Worm (Caenorhabditis elegans) whole organism, mixed stage, embryonic: ENCODE data around the gene Y57A10A.14.
"Not testable (repeated sequence)": the region's sequence is repeated elsewhere in the genome, so short reads cannot be mapped to it uniquely, and the experiment has no call there.

Source experiments
- M03D4.4 ChIP-seq: sonication (generic microtip); optimal IDR thresholded peaks from 2 replicates; lab custom pipeline; 2017; ENCODE audit warnings: mild to moderate bottlenecking, missing genetic modification characterization, missing compliant biosample characterization
- ceh-39 ChIP-seq: fragments of 150-350 bp; optimal IDR thresholded peaks from 2 replicates; lab custom pipeline; 2014; ENCODE audit warnings: missing biosample characterization, missing genetic modification characterization
- ceh-43 ChIP-seq: fragments of 200-800 bp; sonication (Bioruptor generic); optimal IDR thresholded peaks from 2 replicates; lab custom pipeline; 2018; ENCODE audit warnings: mild to moderate bottlenecking, missing genetic modification characterization, moderate library complexity, missing compliant biosample characterization
- ceh-83 ChIP-seq: fragments of 200-800 bp; sonication (Bioruptor generic); optimal IDR thresholded peaks from 2 replicates; lab custom pipeline; 2018; ENCODE audit warnings: mild to moderate bottlenecking, missing genetic modification characterization, missing compliant biosample characterization
- ces-1 ChIP-seq: fragments of 150-350 bp; optimal IDR thresholded peaks from 2 replicates; lab custom pipeline; 2014; ENCODE audit warnings: missing biosample characterization, missing genetic modification reagents, missing genetic modification characterization
- cnd-1 ChIP-seq: fragments of 200-800 bp; sonication (Bioruptor generic); optimal IDR thresholded peaks from 2 replicates; lab custom pipeline; 2018; ENCODE audit warnings: mild to moderate bottlenecking, missing genetic modification characterization, missing compliant biosample characterization
- drap-1 ChIP-seq: fragments of 200-800 bp; sonication (Bioruptor generic); optimal IDR thresholded peaks from 3 replicates; lab custom pipeline; 2018; ENCODE audit warnings: mild to moderate bottlenecking, missing genetic modification characterization, missing compliant biosample characterization
- elt-1 ChIP-seq: sonication (generic microtip); optimal IDR thresholded peaks from 2 replicates; lab custom pipeline; 2017; ENCODE audit warnings: missing genetic modification characterization, mild to moderate bottlenecking, missing compliant biosample characterization, antibody characterized with exemption, moderate library complexity, borderline replicate concordance; ENCODE audit not compliant: insufficient read depth
- elt-3 ChIP-seq: fragments of 150-350 bp; optimal IDR thresholded peaks from 2 replicates; lab custom pipeline; 2014; ENCODE audit warnings: missing biosample characterization, missing genetic modification characterization
- flh-1 ChIP-seq: fragments of 200-800 bp; sonication (Bioruptor generic); optimal IDR thresholded peaks from 2 replicates; lab custom pipeline; 2018; ENCODE audit warnings: mild to moderate bottlenecking, missing genetic modification characterization, moderate library complexity, missing compliant biosample characterization
- ham-2 ChIP-seq: fragments of 200-800 bp; sonication (Bioruptor generic); optimal IDR thresholded peaks from 2 replicates; lab custom pipeline; 2018; ENCODE audit warnings: mild to moderate bottlenecking, missing genetic modification characterization, missing compliant biosample characterization
- hlh-1 ChIP-seq: fragments of 150-350 bp; optimal IDR thresholded peaks from 2 replicates; lab custom pipeline; 2014; ENCODE audit warnings: missing biosample characterization, missing genetic modification reagents, missing genetic modification characterization
- lin-32 ChIP-seq: fragments of 200-800 bp; sonication (Bioruptor generic); optimal IDR thresholded peaks from 2 replicates; lab custom pipeline; 2018; ENCODE audit warnings: mild to moderate bottlenecking, missing genetic modification characterization, missing compliant biosample characterization
- lsy-2 ChIP-seq: fragments of 150-350 bp; optimal IDR thresholded peaks from 2 replicates; lab custom pipeline; 2014; ENCODE audit warnings: missing biosample characterization, missing genetic modification characterization
- nhr-12 ChIP-seq: fragments of 150-350 bp; optimal IDR thresholded peaks from 2 replicates; lab custom pipeline; 2014; ENCODE audit warnings: missing biosample characterization, missing genetic modification characterization
- nhr-2 ChIP-seq: fragments of 150-350 bp; optimal IDR thresholded peaks from 2 replicates; lab custom pipeline; 2014; ENCODE audit warnings: missing biosample characterization, missing genetic modification characterization
- nhr-237 ChIP-seq: fragments of 150-350 bp; optimal IDR thresholded peaks from 2 replicates; lab custom pipeline; 2014; ENCODE audit warnings: missing biosample characterization, missing genetic modification characterization
- nhr-28 ChIP-seq: fragments of 150-350 bp; optimal IDR thresholded peaks from 2 replicates; lab custom pipeline; 2014; ENCODE audit warnings: missing biosample characterization, missing genetic modification characterization
- nhr-76 ChIP-seq: sonication (generic microtip); optimal IDR thresholded peaks from 2 replicates; lab custom pipeline; 2017; ENCODE audit warnings: missing biosample characterization, missing genetic modification characterization
- pha-4 ChIP-seq: fragments of 150-350 bp; optimal IDR thresholded peaks from 2 replicates; lab custom pipeline; 2018; ENCODE audit warnings: missing biosample characterization, missing genetic modification reagents, missing genetic modification characterization
- sem-2 ChIP-seq: fragments of 200-800 bp; sonication (Bioruptor generic); optimal IDR thresholded peaks from 2 replicates; lab custom pipeline; 2018; ENCODE audit warnings: mild to moderate bottlenecking, missing genetic modification characterization, missing compliant biosample characterization
- snpc-4 ChIP-seq: fragments of 150-350 bp; optimal IDR thresholded peaks from 2 replicates; lab custom pipeline; 2014; ENCODE audit warnings: missing biosample characterization, missing genetic modification characterization
- tbx-8 ChIP-seq: fragments of 200-800 bp; sonication (Bioruptor generic); optimal IDR thresholded peaks from 2 replicates; lab custom pipeline; 2018; ENCODE audit warnings: mild to moderate bottlenecking, missing genetic modification characterization, moderate library complexity, missing compliant biosample characterization
- unc-120 ChIP-seq: sonication (generic microtip); optimal IDR thresholded peaks from 2 replicates; lab custom pipeline; 2017; ENCODE audit warnings: missing genetic modification characterization, missing compliant biosample characterization; ENCODE audit not compliant: poor library complexity, severe bottlenecking
- unc-39 ChIP-seq: fragments of 150-350 bp; optimal IDR thresholded peaks from 2 replicates; lab custom pipeline; 2014; ENCODE audit warnings: missing biosample characterization, missing genetic modification characterization
- unc-62 ChIP-seq: fragments of 150-350 bp; optimal IDR thresholded peaks from 2 replicates; lab custom pipeline; 2014; ENCODE audit warnings: missing biosample characterization, missing genetic modification reagents, missing genetic modification characterization
- zip-8 ChIP-seq: fragments of 150-350 bp; optimal IDR thresholded peaks from 2 replicates; lab custom pipeline; 2014; ENCODE audit warnings: missing biosample characterization, missing genetic modification characterization
- ztf-11 ChIP-seq: fragments of 150-350 bp; optimal IDR thresholded peaks from 2 replicates; lab custom pipeline; 2014; ENCODE audit warnings: missing biosample characterization, missing genetic modification characterization

Y57A10A.14 gene

DNA sequence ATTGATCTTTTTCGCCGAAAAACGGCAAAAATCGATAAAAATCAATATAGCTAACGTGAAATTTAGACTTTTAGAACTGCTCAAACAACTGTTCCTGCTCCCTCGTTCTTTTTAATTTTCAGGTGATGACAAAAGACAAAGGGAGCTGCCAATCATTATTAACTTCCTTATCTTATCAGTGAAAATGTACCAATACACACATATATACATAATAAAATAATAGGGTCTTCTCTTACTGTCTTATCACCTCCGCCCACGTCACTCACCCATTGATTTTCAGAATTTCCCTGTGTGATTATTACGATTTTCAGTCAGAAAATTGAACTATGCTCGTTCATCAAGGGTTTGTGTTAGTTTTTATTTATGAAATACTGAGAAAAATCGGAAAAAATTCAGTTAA is at the start of gene Y57A10A.14:
TSS of gene Y57A10A.14 (plus strand) at position 228 of the 400 bp plus-strand sequence.
- no peak for TF ChIP-seq flh-1 (GFP tag; lab: Kevin White, UChicago)
- no peak for TF ChIP-seq nhr-28 (tag; lab: Kevin White, UChicago)
- TF ChIP-seq cnd-1, result no peak
- TF ChIP-seq unc-62 (GFP tag; lab: Kevin White, UChicago), result no peak

DNA sequence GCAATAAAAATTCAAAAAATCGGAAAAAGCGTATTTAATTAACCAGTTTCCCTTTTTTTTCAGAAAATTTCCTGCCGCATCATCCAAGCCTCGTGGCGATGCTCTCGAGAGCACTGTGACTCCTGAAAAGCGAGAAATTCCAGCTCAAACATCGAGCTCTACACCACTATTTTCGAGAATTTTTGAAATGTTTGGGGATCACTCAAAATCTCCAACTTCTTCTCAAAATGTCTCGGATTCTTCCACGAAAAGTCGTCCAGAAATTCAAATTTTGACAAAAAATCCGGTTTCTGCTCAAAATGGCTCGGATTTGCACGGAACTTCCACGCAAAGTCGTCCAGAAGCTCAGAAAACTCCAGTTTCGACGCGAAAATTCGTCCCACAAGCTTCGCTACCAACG is 47.8 kb upstream of the Y57A10A.14 start:
- TF ChIP-seq M03D4.4 (tag; lab: Kevin White, UChicago), result no peak
- no peak for TF ChIP-seq ham-2 (GFP tag; lab: Kevin White, UChicago)
- TF ChIP-seq lin-32, result no peak
- no peak for TF ChIP-seq elt-1
- no peak for TF ChIP-seq sem-2 (GFP tag; lab: Kevin White, UChicago)
- no peak for TF ChIP-seq pha-4 (tag; lab: Kevin White, UChicago)

DNA sequence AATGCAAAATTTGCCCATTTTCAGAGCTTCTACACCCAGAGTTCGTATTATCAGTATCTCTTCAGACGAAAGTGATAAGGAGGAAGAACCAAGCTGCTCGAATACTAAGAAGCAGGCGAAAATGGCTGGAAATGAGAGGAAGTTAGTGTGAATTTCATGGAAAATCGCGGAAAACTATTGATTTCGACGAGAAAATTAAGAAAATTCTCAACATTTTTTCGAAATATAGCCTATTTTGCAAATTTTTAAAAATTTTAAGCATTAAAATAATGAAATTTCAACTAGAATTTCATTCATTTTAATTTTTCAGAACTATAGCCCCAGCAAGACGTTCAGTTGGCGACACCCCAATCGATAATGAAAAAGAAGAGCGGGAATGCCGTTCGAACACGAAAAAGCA is 42.2 kb upstream of the Y57A10A.14 start:
- TF ChIP-seq nhr-28 (tag; lab: Kevin White, UChicago) (no peak), elt-1 (no peak), tbx-8 (GFP tag; lab: Kevin White, UChicago) (no peak), nhr-237 (tag; lab: Kevin White, UChicago) (no peak), M03D4.4 (tag; lab: Kevin White, UChicago) (no peak), elt-3 (tag; lab: Kevin White, UChicago) (no peak), unc-39 (no peak), zip-8 (tag; lab: Kevin White, UChicago) (no peak), ham-2 (GFP tag; lab: Kevin White, UChicago) (no peak), nhr-12 (tag; lab: Kevin White, UChicago) (no peak), ceh-43 (no peak), drap-1 (GFP tag; lab: Kevin White, UChicago) (no peak), ces-1 (GFP tag; lab: Kevin White, UChicago) (no peak), hlh-1 (tag; lab: Kevin White, UChicago) (no peak), snpc-4 (tag; lab: Kevin White, UChicago) (no peak), ceh-39 (no peak), ztf-11 (tag; lab: Kevin White, UChicago) (no peak), nhr-2 (tag; lab: Kevin White, UChicago) (no peak), unc-120 (tag; lab: Kevin White, UChicago) (no peak), flh-1 (GFP tag; lab: Kevin White, UChicago) (no peak)

ce11 chrII:12147331-12147730 is 38.4 kb upstream of the Y57A10A.14 start, which contains the start of gene Y57A10A.2:
TSS of gene Y57A10A.2 (plus strand) at chrII:12147631.
- TF ChIP-seq nhr-28 (tag; lab: Kevin White, UChicago), result no peak
- no peak for TF ChIP-seq ceh-83
- no peak for TF ChIP-seq sem-2 (GFP tag; lab: Kevin White, UChicago)
- no peak for TF ChIP-seq ztf-11 (tag; lab: Kevin White, UChicago)
- TF ChIP-seq, all 35 proteins: peak for 0

DNA sequence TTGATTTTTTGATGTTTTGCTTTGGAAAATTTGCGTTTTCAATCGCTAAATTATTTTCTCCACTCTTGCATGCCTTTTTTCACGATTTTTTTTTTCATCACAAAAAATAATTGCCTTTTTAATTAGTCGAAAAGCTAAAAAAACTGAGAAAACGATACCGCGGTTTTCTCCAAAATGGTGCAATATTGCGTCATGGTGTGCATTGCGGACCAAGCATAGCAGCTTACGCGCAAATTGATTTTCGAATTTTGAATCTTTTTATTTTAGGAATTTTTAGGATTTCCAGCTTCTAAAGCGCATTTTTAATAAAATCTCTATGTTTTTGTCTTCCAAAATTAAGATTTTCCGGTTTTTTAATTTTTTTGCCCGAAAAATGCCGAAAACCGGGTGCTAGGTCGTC is 35.5 kb upstream of the Y57A10A.14 start:
- TF ChIP-seq nhr-28 (tag; lab: Kevin White, UChicago) (no peak), ztf-11 (tag; lab: Kevin White, UChicago) (no peak), zip-8 (tag; lab: Kevin White, UChicago) (peak; percentile 32)
- TF ChIP-seq, all 35 proteins: peak for 1

DNA sequence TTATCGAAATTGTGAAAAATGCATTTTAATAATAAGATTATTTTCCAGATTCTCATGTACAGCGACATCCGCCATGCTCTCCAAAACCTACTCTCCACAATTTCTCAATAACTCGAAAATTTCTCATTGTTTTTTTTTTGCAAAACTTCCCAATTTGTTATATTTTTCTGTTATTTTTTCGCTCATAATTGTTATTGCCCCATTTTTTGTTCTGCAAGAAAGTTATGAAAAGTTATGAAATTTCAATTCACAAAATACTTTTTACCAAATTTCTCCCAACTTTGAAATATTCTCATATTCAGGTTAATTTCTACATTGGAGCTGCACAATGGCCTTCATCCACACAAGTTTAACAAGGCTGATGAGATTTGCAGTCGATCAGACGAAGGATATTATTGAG is 34.1 kb upstream of the Y57A10A.14 start, which contains the start of gene Y57A10A.4:
TSS of gene Y57A10A.4 (plus strand) at position 301 of the 400 bp plus-strand sequence.
- not testable (repeated sequence) for TF ChIP-seq ceh-43; lsy-2 (tag; lab: Kevin White, UChicago); flh-1 (GFP tag; lab: Kevin White, UChicago)

- not testable (repeated sequence) for TF ChIP-seq zip-8 (tag; lab: Kevin White, UChicago); ham-2 (GFP tag; lab: Kevin White, UChicago); nhr-76 (tag; lab: Kevin White, UChicago)
Measured at ce11 chrII:12154186-12154585, 31.6 kb upstream of the Y57A10A.14 start, which contains the start of gene Y57A10A.5. TSS of gene Y57A10A.5 (plus strand) at chrII:12154486.
